Worm (Caenorhabditis elegans): ENCODE measurements around the gene F58F9.9.

The F58F9.9 gene

ce11 chrIV:6206294-6206776, 33.8 kb upstream of the F58F9.9 start, which contains the start of gene C49A9.10 (continued):
- TF ChIP-seq ceh-27 (GFP tag; optimal IDR thresholded peaks at IDR 0.05) (peak; percentile 89), ets-4 (GFP tag; optimal IDR thresholded peaks at IDR 0.05) (no peak), ztf-28 (GFP tag; IDR thresholded peaks at IDR 0.05) (peak; percentile 83), egl-44 (GFP tag; IDR thresholded peaks at IDR 0.05) (no peak), snpc-4 (GFP tag; optimal IDR thresholded peaks at IDR 0.05) (peak; percentile 81), snpc-4 (tag; optimal IDR thresholded peaks at IDR 0.05) (peak; percentile 54 to 92 (median 88)), F55B11.4 (tag; optimal IDR thresholded peaks at IDR 0.05; ENCODE audit: borderline replicate concordance, insufficient read depth) (no peak), aptf-3 (GFP tag; IDR thresholded peaks at IDR 0.05) (no peak), bed-2 (GFP tag; IDR thresholded peaks at IDR 0.05) (peak; percentile 83), chd-7 (tag; optimal IDR thresholded peaks at IDR 0.05) (no peak), unc-130 (GFP tag; optimal IDR thresholded peaks at IDR 0.05) (peak; percentile 93), snpc-1.3 (tag; optimal IDR thresholded peaks at IDR 0.05; ENCODE audit: insufficient read depth) (no peak), egl-18 (GFP tag; IDR thresholded peaks at IDR 0.05) (no peak)

- TF ChIP-seq cebp-1 (GFP tag; IDR thresholded peaks at IDR 0.05) (no peak), cebp-1 (tag; optimal IDR thresholded peaks at IDR 0.05) (peak; percentile 1), repo-1 (tag; optimal IDR thresholded peaks at IDR 0.05) (no peak), ccch-3 (GFP tag; optimal IDR thresholded peaks at IDR 0.05) (no peak)
Measured at ce11 chrIV:6209337-6209736, 30.8 kb upstream of the F58F9.9 start.

DNA sequence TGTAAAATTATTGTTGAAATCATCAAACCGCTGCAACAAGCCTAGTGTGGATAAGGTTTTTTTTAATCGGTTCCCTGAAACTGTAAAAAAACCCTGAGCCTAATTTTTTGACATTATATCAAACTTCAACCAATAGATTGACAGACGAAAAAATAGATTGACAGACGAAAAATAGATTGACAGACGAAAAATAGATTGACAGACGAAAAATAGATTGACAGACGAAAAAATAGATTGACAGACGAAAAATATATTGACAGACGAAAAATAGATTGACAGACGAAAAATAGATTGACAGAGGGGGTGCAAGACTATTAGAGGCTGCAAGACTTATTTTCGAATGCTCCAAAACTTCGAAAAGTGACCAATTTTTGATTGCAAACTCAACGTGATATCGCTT, 30.1 kb upstream of the F58F9.9 start:
- TF ChIP-seq egrh-3 (GFP tag; IDR thresholded peaks at IDR 0.05) (peak; percentile 33; the same call in 1 of the 2 replicates), Y53F4B.3 (GFP tag; IDR thresholded peaks at IDR 0.05) (peak; percentile 96; the same call in 1 of the 2 replicates), Y53G8AR.9 (GFP tag; conservative IDR thresholded peaks at IDR 0.05) (0 out of 2 replicates have a peak, but pooled peaks have one; percentile 16), madf-3 (GFP tag; IDR thresholded peaks at IDR 0.05) (peak; percentile 70; the same call in 1 of the 2 replicates)

DNA sequence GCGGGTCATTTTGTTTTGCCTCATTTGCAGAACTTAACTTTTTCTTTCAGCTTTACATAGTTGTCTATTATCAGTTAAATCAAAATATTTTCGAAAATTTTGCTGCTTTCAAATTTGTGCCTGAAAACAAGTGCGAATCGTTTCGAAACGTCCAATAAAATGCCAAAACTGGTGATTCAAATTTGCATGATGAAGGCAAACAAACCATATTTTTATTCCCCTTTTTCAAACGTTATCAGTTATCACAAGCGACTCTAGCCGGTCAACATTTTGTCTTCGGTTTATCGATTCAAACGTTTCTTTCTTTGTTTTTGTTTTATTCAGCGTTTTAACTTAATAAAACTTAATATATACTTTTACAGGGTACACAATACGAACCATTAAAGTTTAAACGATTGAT, 29.5 kb upstream of the F58F9.9 start, which contains the start of the genes ugt-24 and C49A9.6:
TSS of gene ugt-24 (minus strand) at position 147 of the 400 bp plus-strand sequence.
TSS of gene C49A9.6 (plus strand) at position 363 of the 400 bp plus-strand sequence.
- TF ChIP-seq nhr-80 (tag; optimal IDR thresholded peaks at IDR 0.05) = peak; percentile 69
- no peak for TF ChIP-seq snpc-1.1 (tag; optimal IDR thresholded peaks at IDR 0.05; ENCODE audit: insufficient read depth)
- TF ChIP-seq cebp-1 (GFP tag; IDR thresholded peaks at IDR 0.05) = no peak
- TF ChIP-seq cebp-1 (tag; optimal IDR thresholded peaks at IDR 0.05) = peak; percentile 6

- TF ChIP-seq die-1 (tag; optimal IDR thresholded peaks at IDR 0.05) (no peak), snpc-1.1 (tag; optimal IDR thresholded peaks at IDR 0.05; ENCODE audit: insufficient read depth) (no peak), ztf-18 (tag; optimal IDR thresholded peaks at IDR 0.05) (no peak), T07F8.4 (tag; optimal IDR thresholded peaks at IDR 0.05) (no peak), C17E4.6 (GFP tag; IDR thresholded peaks at IDR 0.05) (no peak), unc-130 (GFP tag; optimal IDR thresholded peaks at IDR 0.05) (no peak), K12H6.12 (tag; optimal IDR thresholded peaks at IDR 0.05) (no peak), lin-40 (tag; optimal IDR thresholded peaks at IDR 0.05) (no peak), F49E8.2 (tag; optimal IDR thresholded peaks at IDR 0.05; ENCODE audit: insufficient read depth) (no peak), cebp-1 (GFP tag; IDR thresholded peaks at IDR 0.05) (no peak), cebp-1 (tag; optimal IDR thresholded peaks at IDR 0.05) (no peak), attf-6 (GFP tag; IDR thresholded peaks at IDR 0.05) (no peak), zim-3 (tag; optimal IDR thresholded peaks at IDR 0.05) (no peak), Y53G8AR.9 (GFP tag; conservative IDR thresholded peaks at IDR 0.05) (no peak), B0035.1 (tag; optimal IDR thresholded peaks at IDR 0.05) (no peak), ztf-22 (GFP tag; optimal IDR thresholded peaks at IDR 0.05) (no peak), mel-28 (tag; optimal IDR thresholded peaks at IDR 0.05; ENCODE audit: borderline replicate concordance) (no peak)
Measured at ce11 chrIV:6213403-6213802, 26.7 kb upstream of the F58F9.9 start, which contains the start of gene C49A9.5. TSS of gene C49A9.5 (plus strand) at chrIV:6213673.
